Worm (Caenorhabditis elegans): ENCODE results near the gene K06H6.4.

- TF ChIP-seq ztf-11 (tag; optimal IDR thresholded peaks at IDR 0.05) (no peak), pqm-1 (tag; optimal IDR thresholded peaks at IDR 0.05) (no peak), mdl-1 (tag; optimal IDR thresholded peaks at IDR 0.05) (no peak), lin-15B (tag; optimal IDR thresholded peaks at IDR 0.05) (no peak), nhr-11 (tag; optimal IDR thresholded peaks at IDR 0.05) (no peak), ceh-82 (tag; optimal IDR thresholded peaks at IDR 0.05) (no peak), unc-62 (GFP tag; optimal IDR thresholded peaks at IDR 0.05) (no peak), skn-1 (tag; optimal IDR thresholded peaks at IDR 0.05) (no peak), lin-39 (tag; optimal IDR thresholded peaks at IDR 0.05) (no peak), nhr-237 (tag; optimal IDR thresholded peaks at IDR 0.05) (no peak), nhr-12 (tag; optimal IDR thresholded peaks at IDR 0.05) (no peak), fos-1 (tag; optimal IDR thresholded peaks at IDR 0.05) (no peak), egl-27 (tag; optimal IDR thresholded peaks at IDR 0.05) (no peak)
Observed at ce11 chrV:592959-593358, 13.9 kb downstream of the K06H6.4 start, which contains the start of gene ZK488.5.

All from whole organism, L3 larva.